Worm (Caenorhabditis elegans) whole organism, L2 larva: Measurements from ENCODE around the gene rpl-23.
A peak's percentile ranks its signal among the peaks of the same experiment; 100 is the strongest.

Experiments used
- C34F6.9 ChIP-seq: fragments of 150-350 bp; optimal IDR thresholded peaks from 2 replicates; lab custom pipeline; 2014; ENCODE audit warnings: missing biosample characterization, missing genetic modification characterization
- F13H6.1 ChIP-seq: sonication (generic microtip); optimal IDR thresholded peaks from 2 replicates; lab custom pipeline; 2016; ENCODE audit warnings: missing genetic modification characterization, missing compliant biosample characterization
- Y55F3AM.14 ChIP-seq: fragments of 200-800 bp; sonication (Bioruptor generic); optimal IDR thresholded peaks from 2 replicates; lab custom pipeline; 2018; ENCODE audit warnings: mild to moderate bottlenecking, missing genetic modification characterization, missing compliant biosample characterization
- aly-2 ChIP-seq: fragments of 150-350 bp; optimal IDR thresholded peaks from 2 replicates; lab custom pipeline; 2014; ENCODE audit warnings: missing biosample characterization, missing genetic modification characterization
- ama-1 ChIP-seq: fragments of 150-350 bp; optimal IDR thresholded peaks from 2 replicates; lab custom pipeline; 2018; ENCODE audit warnings: inconsistent platforms
- blmp-1 ChIP-seq: sonication (generic microtip); optimal IDR thresholded peaks from 2 replicates; lab custom pipeline; 2017; ENCODE audit warnings: missing genetic modification characterization, mild to moderate bottlenecking, missing compliant biosample characterization, antibody characterized with exemption, moderate library complexity; ENCODE audit not compliant: insufficient read depth
- ceh-16 ChIP-seq: fragments of 150-350 bp; optimal IDR thresholded peaks from 2 replicates; lab custom pipeline; 2014; ENCODE audit warnings: missing biosample characterization, missing genetic modification characterization
- ceh-82 ChIP-seq: fragments of 150-350 bp; optimal IDR thresholded peaks from 2 replicates; lab custom pipeline; 2014; ENCODE audit warnings: missing biosample characterization, missing genetic modification characterization
- crh-2 ChIP-seq: sonication (generic microtip); optimal IDR thresholded peaks from 2 replicates; lab custom pipeline; 2017; ENCODE audit warnings: missing biosample characterization, missing genetic modification characterization
- egl-27 ChIP-seq: sonication (generic microtip); optimal IDR thresholded peaks from 3 replicates; lab custom pipeline; 2017; ENCODE audit warnings: missing biosample characterization, missing genetic modification reagents, missing genetic modification characterization
- elt-1 ChIP-seq: fragments of 150-350 bp; optimal IDR thresholded peaks from 2 replicates; lab custom pipeline; 2014; ENCODE audit warnings: missing biosample characterization, missing genetic modification characterization
- elt-3 ChIP-seq: sonication (generic microtip); optimal IDR thresholded peaks from 2 replicates; lab custom pipeline; 2017; ENCODE audit warnings: missing biosample characterization, missing genetic modification characterization
- fos-1 ChIP-seq: fragments of 150-350 bp; optimal IDR thresholded peaks from 2 replicates; lab custom pipeline; 2014; ENCODE audit warnings: missing biosample characterization, missing genetic modification characterization
- gmeb-1 ChIP-seq: fragments of 150-350 bp; optimal IDR thresholded peaks from 2 replicates; lab custom pipeline; 2014; ENCODE audit warnings: missing biosample characterization, missing genetic modification characterization
- lin-13 ChIP-seq: fragments of 150-350 bp; optimal IDR thresholded peaks from 2 replicates; lab custom pipeline; 2014; ENCODE audit warnings: missing biosample characterization, missing genetic modification reagents, missing genetic modification characterization
- mab-5 ChIP-seq: fragments of 150-350 bp; optimal IDR thresholded peaks from 2 replicates; lab custom pipeline; 2014; ENCODE audit warnings: missing biosample characterization, missing genetic modification characterization
- mbf-1 ChIP-seq: sonication (generic microtip); optimal IDR thresholded peaks from 2 replicates; lab custom pipeline; 2017; ENCODE audit warnings: missing biosample characterization, missing genetic modification characterization
- mdl-1 ChIP-seq, 2 experiments: fragments of 150-350 bp in 1 of 2; sonication (generic microtip) in 1 of 2; optimal IDR thresholded peaks; 2 replicates each; lab custom pipeline; 2017; ENCODE audit warnings: missing biosample characterization in 2 of 2, missing genetic modification characterization in 2 of 2
- nhr-10 ChIP-seq: sonication (generic microtip); optimal IDR thresholded peaks from 2 replicates; lab custom pipeline; 2017; ENCODE audit warnings: missing biosample characterization, missing genetic modification characterization
- nhr-12 ChIP-seq: fragments of 150-350 bp; optimal IDR thresholded peaks from 2 replicates; lab custom pipeline; 2014; ENCODE audit warnings: missing biosample characterization, missing genetic modification characterization
- nhr-129 ChIP-seq: fragments of 150-350 bp; optimal IDR thresholded peaks from 2 replicates; lab custom pipeline; 2014; ENCODE audit warnings: missing biosample characterization, missing genetic modification characterization
- nhr-21 ChIP-seq: fragments of 150-350 bp; optimal IDR thresholded peaks from 2 replicates; lab custom pipeline; 2014; ENCODE audit warnings: missing biosample characterization, missing genetic modification characterization
- nhr-23 ChIP-seq: fragments of 150-350 bp; optimal IDR thresholded peaks from 2 replicates; lab custom pipeline; 2014; ENCODE audit warnings: missing biosample characterization, missing genetic modification reagents, missing genetic modification characterization
- nhr-237 ChIP-seq: fragments of 150-350 bp; optimal IDR thresholded peaks from 2 replicates; lab custom pipeline; 2014; ENCODE audit warnings: missing biosample characterization, missing genetic modification characterization
- nhr-25 ChIP-seq: fragments of 150-350 bp; sonication (generic microtip); optimal IDR thresholded peaks from 3 replicates; lab custom pipeline; 2014; ENCODE audit warnings: missing biosample characterization, missing genetic modification characterization
- nhr-6 ChIP-seq: fragments of 150-350 bp; optimal IDR thresholded peaks from 2 replicates; lab custom pipeline; 2014; ENCODE audit warnings: missing biosample characterization, missing genetic modification characterization
- nhr-77 ChIP-seq: fragments of 150-350 bp; optimal IDR thresholded peaks from 2 replicates; lab custom pipeline; 2014; ENCODE audit warnings: missing biosample characterization, missing genetic modification characterization
- peb-1 ChIP-seq: fragments of 150-350 bp; optimal IDR thresholded peaks from 2 replicates; lab custom pipeline; 2014; ENCODE audit warnings: missing biosample characterization, missing genetic modification characterization
- skn-1 ChIP-seq: sonication (generic microtip); optimal IDR thresholded peaks from 2 replicates; lab custom pipeline; 2017; ENCODE audit warnings: missing biosample characterization, missing genetic modification characterization
- snpc-4 ChIP-seq: fragments of 150-350 bp; optimal IDR thresholded peaks from 2 replicates; lab custom pipeline; 2014; ENCODE audit warnings: missing biosample characterization, missing genetic modification characterization
- zag-1 ChIP-seq: fragments of 150-350 bp; optimal IDR thresholded peaks from 2 replicates; lab custom pipeline; 2014; ENCODE audit warnings: missing biosample characterization, missing genetic modification characterization
- ztf-1 ChIP-seq: fragments of 200-800 bp; sonication (Bioruptor generic); conservative IDR thresholded peaks from 2 replicates; pipeline ENCODE4 v1.3.6; 2022; ENCODE audit warnings: missing genetic modification characterization, missing compliant biosample characterization
- ztf-11 ChIP-seq: sonication (generic microtip); optimal IDR thresholded peaks from 2 replicates; lab custom pipeline; 2017; ENCODE audit warnings: missing biosample characterization, missing genetic modification characterization
- ztf-4 ChIP-seq: fragments of 150-350 bp; optimal IDR thresholded peaks from 2 replicates; lab custom pipeline; 2014; ENCODE audit warnings: missing biosample characterization, missing genetic modification characterization

Gene rpl-23

DNA sequence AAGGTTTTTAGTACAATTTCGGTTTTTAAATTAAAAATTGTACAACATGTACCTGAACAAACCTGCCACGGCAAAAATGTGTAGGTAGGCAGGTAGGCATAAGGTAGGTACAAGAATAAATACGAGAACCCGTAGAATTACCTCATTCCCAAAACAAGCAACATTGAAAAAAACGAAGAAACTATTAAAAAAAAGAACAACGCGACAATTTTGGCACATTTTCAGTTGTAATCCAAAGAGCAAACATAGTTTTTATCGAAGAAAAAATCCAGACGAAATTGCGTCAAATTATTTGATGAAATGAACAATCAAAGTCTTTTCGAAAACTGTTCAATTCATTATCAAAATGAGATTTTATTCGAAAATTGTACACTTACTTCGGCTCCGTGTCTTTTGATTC lies 34.7 kb upstream of the rpl-23 start, which contains the start of gene B0244.16:
Gene B0244.16 (plus strand): TSS at position 301 of the 400 bp plus-strand sequence.
- TF ChIP-seq ceh-16 (no peak), nhr-12 (tag; lab: Kevin White, UChicago) (no peak), C34F6.9 (no peak), blmp-1 (tag; lab: Kevin White, UChicago) (no peak), nhr-25 (tag; lab: Kevin White, UChicago) (no peak), nhr-6 (tag; lab: Kevin White, UChicago) (no peak), nhr-237 (tag; lab: Kevin White, UChicago) (no peak), lin-13 (GFP tag; lab: Kevin White, UChicago) (no peak), skn-1 (tag; lab: Kevin White, UChicago) (no peak), mdl-1 (tag; optimal IDR thresholded peaks at IDR 0.05; lab: Kevin White, UChicago) (no peak)
- TF ChIP-seq, all 48 proteins: peak for 0

DNA sequence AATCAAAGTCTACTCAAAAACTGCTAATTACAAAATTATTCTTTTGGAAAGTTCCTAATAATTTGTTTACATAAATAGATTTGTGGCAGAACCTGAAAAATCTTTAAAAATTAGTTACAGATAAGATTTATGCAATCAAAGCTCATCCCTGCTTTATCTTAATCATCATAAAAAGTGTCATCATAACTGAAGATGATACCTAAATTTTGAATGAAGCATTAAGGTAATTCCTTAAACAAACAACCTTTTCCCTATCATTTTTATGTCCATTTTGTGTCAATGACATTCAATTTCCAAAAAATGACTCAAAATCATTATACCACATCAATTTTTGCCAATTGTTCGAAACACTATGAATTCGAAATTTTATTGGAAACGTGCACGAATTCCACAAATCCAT lies 31.8 kb upstream of the rpl-23 start, which contains the start of gene B0244.6:
Gene B0244.6 (plus strand): TSS at position 301 of the 400 bp plus-strand sequence.
- TF ChIP-seq F13H6.1 (tag; lab: Kevin White, UChicago) (no peak), gmeb-1 (tag; lab: Kevin White, UChicago) (no peak), nhr-12 (tag; lab: Kevin White, UChicago) (no peak), nhr-129 (no peak), ztf-1 (GFP tag; lab: Robert Waterston, UW) (no peak), ceh-82 (tag; lab: Kevin White, UChicago) (no peak), nhr-10 (tag; lab: Kevin White, UChicago) (no peak), aly-2 (tag; lab: Kevin White, UChicago) (no peak), ceh-16 (no peak), nhr-25 (tag; lab: Kevin White, UChicago) (no peak), nhr-23 (tag; lab: Kevin White, UChicago) (no peak), nhr-21 (tag; lab: Kevin White, UChicago) (no peak), egl-27 (no peak), nhr-77 (no peak), C34F6.9 (no peak), Y55F3AM.14 (no peak)

DNA sequence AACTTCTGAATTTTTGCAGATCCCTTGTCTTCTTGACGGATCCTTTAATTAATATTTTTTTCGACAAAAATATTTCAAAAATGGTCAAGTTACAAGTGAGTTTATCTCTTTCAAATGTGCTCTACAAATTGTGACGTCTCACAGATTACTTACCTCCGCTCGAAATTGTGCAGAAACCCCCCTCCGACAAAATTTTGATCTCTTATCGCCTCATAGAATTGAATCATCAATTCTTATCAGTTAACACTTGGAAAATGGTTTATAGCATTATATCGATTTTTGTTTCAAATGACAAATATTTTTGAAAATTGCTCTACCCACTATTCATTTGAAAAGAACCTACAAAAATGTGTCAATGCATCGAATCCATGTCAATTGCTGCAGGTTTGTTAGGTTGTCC lies 29.0 kb upstream of the rpl-23 start, which contains the start of gene B0244.10:
Gene B0244.10 (plus strand): TSS at position 254 of the 400 bp plus-strand sequence.
- TF ChIP-seq crh-2 (tag; lab: Kevin White, UChicago), result peak; percentile 34
- TF ChIP-seq elt-3 (tag; lab: Kevin White, UChicago), result no peak
- peak; percentile 98 for TF ChIP-seq fos-1
- peak; percentile 2 for TF ChIP-seq gmeb-1 (tag; lab: Kevin White, UChicago)
- TF ChIP-seq, all 48 proteins: peak for 3

DNA sequence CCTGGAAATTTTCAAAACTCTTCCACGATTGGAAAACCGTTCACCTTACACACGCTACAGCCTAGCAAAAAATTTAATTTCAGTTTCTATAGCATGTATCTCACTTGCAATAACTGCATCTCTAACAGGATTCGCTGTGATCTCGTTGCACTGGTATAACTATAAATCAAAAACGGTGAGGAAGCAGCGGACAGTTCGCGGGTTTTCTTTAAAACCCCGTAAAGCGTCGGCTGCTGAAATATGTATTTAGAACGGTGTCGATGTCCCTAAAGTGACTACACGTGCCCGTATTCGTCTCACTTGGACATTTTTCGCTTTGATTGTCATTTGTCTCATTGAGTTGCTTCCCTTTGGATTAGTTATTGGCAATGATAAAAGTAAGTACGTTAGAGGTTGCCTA lies 28.4 kb upstream of the rpl-23 start:
- TF ChIP-seq snpc-4 (no peak), zag-1 (no peak), peb-1 (tag; lab: Kevin White, UChicago) (no peak), F13H6.1 (tag; lab: Kevin White, UChicago) (no peak), nhr-237 (tag; lab: Kevin White, UChicago) (no peak), lin-13 (GFP tag; lab: Kevin White, UChicago) (no peak), nhr-25 (tag; lab: Kevin White, UChicago) (no peak), mab-5 (no peak), elt-1 (tag; lab: Kevin White, UChicago) (no peak), Y55F3AM.14 (no peak), egl-27 (no peak), ztf-4 (tag; lab: Kevin White, UChicago) (no peak), mbf-1 (tag; lab: Kevin White, UChicago) (no peak), ztf-11 (tag; lab: Kevin White, UChicago) (no peak), nhr-77 (no peak), nhr-23 (tag; lab: Kevin White, UChicago) (no peak), ama-1 (lab: Kevin White, UChicago) (no peak), nhr-12 (tag; lab: Kevin White, UChicago) (no peak), nhr-6 (tag; lab: Kevin White, UChicago) (no peak), nhr-21 (tag; lab: Kevin White, UChicago) (no peak)

DNA sequence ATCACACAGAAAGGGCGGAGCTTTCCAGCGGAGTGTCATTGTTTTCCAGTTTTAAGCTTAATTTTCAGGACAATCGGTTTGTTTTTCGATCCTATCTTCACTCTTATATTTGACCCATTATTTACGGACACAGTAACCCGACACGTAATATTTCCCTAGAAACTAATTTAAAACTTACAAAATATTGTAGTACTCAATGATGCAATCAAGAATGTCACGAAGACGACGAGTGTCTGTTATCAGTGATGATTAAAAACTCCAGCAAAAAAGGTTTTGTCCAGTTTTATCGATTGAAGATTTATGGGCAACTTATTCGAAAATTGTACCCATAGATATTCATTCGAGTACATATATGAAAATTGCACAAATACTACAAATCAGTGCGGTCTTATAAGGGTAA lies 27.0 kb upstream of the rpl-23 start, which contains the start of gene B0244.17:
Gene B0244.17 (plus strand): TSS at position 301 of the 400 bp plus-strand sequence.
- TF ChIP-seq fos-1 (peak; percentile 73), mbf-1 (tag; lab: Kevin White, UChicago) (no peak)
